Worm (Caenorhabditis elegans) whole organism, late embryonic: ENCODE measurements around the gene idpp-6.

Experiments
- ceh-31 ChIP-seq: sonication (generic microtip); optimal IDR thresholded peaks from 2 replicates; lab custom pipeline; 2016; ENCODE audit warnings: missing genetic modification characterization, missing compliant biosample characterization
- ceh-9 ChIP-seq: sonication (generic microtip); optimal IDR thresholded peaks from 2 replicates; lab custom pipeline; 2016; ENCODE audit warnings: mild to moderate bottlenecking, missing genetic modification characterization, inconsistent platforms, missing compliant biosample characterization
- unc-42 ChIP-seq: sonication (generic microtip); optimal IDR thresholded peaks from 2 replicates; lab custom pipeline; 2016; ENCODE audit warnings: missing genotype, missing genetic modification characterization, missing compliant biosample characterization

ce11 chrX:6823218-6823979 lies 40.4 kb downstream of the idpp-6 start, which contains the start of gene gei-15:
- TF ChIP-seq ceh-9 (tag; lab: Kevin White, UChicago): no peak
- TF ChIP-seq unc-42: no peak
- no peak for TF ChIP-seq ceh-31
